Fruit fly (Drosophila melanogaster) whole organism, pupa: Measurements from ENCODE around the gene CG31274.
A peak's percentile ranks its signal among the peaks of the same experiment; 100 is the strongest.

Source experiments
- CG10348 ChIP-seq: fragments of 200-800 bp; sonication (Bioruptor generic); IDR thresholded peaks from 2 replicates; pipeline ENCODE4 v1.3.6; 2022; ENCODE audit warnings: missing biosample characterization, missing genetic modification characterization
- CG12605 ChIP-seq: fragments of 200-800 bp; sonication (Bioruptor generic); IDR thresholded peaks from 2 replicates; pipeline ENCODE4 v1.3.6; 2022; ENCODE audit warnings: missing biosample characterization, missing genetic modification characterization
- CG13204 ChIP-seq: fragments of 200-800 bp; sonication (Bioruptor generic); optimal IDR thresholded peaks from 2 replicates; lab custom pipeline; 2018; ENCODE audit warnings: missing biosample characterization, mild to moderate bottlenecking, missing genetic modification characterization, moderate library complexity
- CG14655 ChIP-seq: fragments of 200-800 bp; sonication (Bioruptor generic); optimal IDR thresholded peaks from 3 replicates; lab custom pipeline; 2017; ENCODE audit warnings: mild to moderate bottlenecking, missing biosample characterization, missing genetic modification reagents, missing genetic modification characterization
- CG15710 ChIP-seq: fragments of 200-800 bp; sonication (Bioruptor generic); optimal IDR thresholded peaks from 2 replicates; lab custom pipeline; 2018; ENCODE audit warnings: missing biosample characterization, mild to moderate bottlenecking, missing genetic modification characterization, moderate library complexity
- CG17806 ChIP-seq: fragments of 200-800 bp; sonication (Bioruptor generic); optimal IDR thresholded peaks from 2 replicates; lab custom pipeline; 2018; ENCODE audit warnings: missing biosample characterization, mild to moderate bottlenecking, missing genetic modification characterization, moderate library complexity
- CG32121 ChIP-seq: fragments of 200-800 bp; sonication (Bioruptor generic); IDR thresholded peaks from 2 replicates; pipeline ENCODE4 v1.3.6; 2022; ENCODE audit warnings: missing biosample characterization, missing genetic modification characterization
- CG34367 ChIP-seq: fragments of 200-800 bp; sonication (Bioruptor generic); optimal IDR thresholded peaks from 2 replicates; lab custom pipeline; 2018; ENCODE audit warnings: missing biosample characterization, mild to moderate bottlenecking, missing genetic modification characterization
- CG4496 ChIP-seq: fragments of 200-800 bp; sonication (Bioruptor generic); IDR thresholded peaks from 3 replicates; pipeline ENCODE4 v1.3.6; 2022; ENCODE audit warnings: missing biosample characterization, missing genetic modification characterization
- CG8159 ChIP-seq: fragments of 200-800 bp; sonication (Bioruptor generic); optimal IDR thresholded peaks from 3 replicates; lab custom pipeline; 2018; ENCODE audit warnings: missing biosample characterization, mild to moderate bottlenecking, missing genetic modification characterization, moderate library complexity
- CG8301 ChIP-seq: fragments of 200-800 bp; sonication (Bioruptor generic); optimal IDR thresholded peaks from 2 replicates; lab custom pipeline; 2018; ENCODE audit warnings: missing biosample characterization, mild to moderate bottlenecking, missing genetic modification characterization
- CG9948 ChIP-seq: fragments of 200-800 bp; sonication (Bioruptor generic); optimal IDR thresholded peaks from 2 replicates; lab custom pipeline; 2018; ENCODE audit warnings: missing biosample characterization, mild to moderate bottlenecking, missing genetic modification characterization, moderate library complexity
- D1 ChIP-seq: fragments of 200-800 bp; sonication (Bioruptor generic); optimal IDR thresholded peaks from 2 replicates; lab custom pipeline; 2018; ENCODE audit warnings: missing biosample characterization, mild to moderate bottlenecking, missing genetic modification characterization, moderate library complexity
- EcR ChIP-seq: fragments of 200-800 bp; sonication (Bioruptor generic); optimal IDR thresholded peaks from 3 replicates; lab custom pipeline; 2019; ENCODE audit warnings: missing biosample characterization, missing genetic modification characterization, mild to moderate bottlenecking, moderate library complexity, missing genetic modification reagents
- Ets98B ChIP-seq: fragments of 200-800 bp; sonication (Bioruptor generic); IDR thresholded peaks from 2 replicates; pipeline ENCODE4 v1.3.6; 2022; ENCODE audit warnings: missing biosample characterization, missing genetic modification characterization
- Pif1A ChIP-seq: fragments of 200-800 bp; sonication (Bioruptor generic); optimal IDR thresholded peaks from 3 replicates; lab custom pipeline; 2016; ENCODE audit warnings: missing biosample characterization, missing genetic modification characterization
- Pif1B ChIP-seq: fragments of 200-800 bp; sonication (Bioruptor generic); optimal IDR thresholded peaks from 3 replicates; lab custom pipeline; 2016; ENCODE audit warnings: missing biosample characterization, missing genetic modification characterization
- Snoo ChIP-seq: fragments of 200-800 bp; sonication (Bioruptor generic); optimal IDR thresholded peaks from 3 replicates; lab custom pipeline; 2017; ENCODE audit warnings: missing biosample characterization, mild to moderate bottlenecking, missing genetic modification characterization, inconsistent platforms
- fd96Ca ChIP-seq: fragments of 200-800 bp; sonication (Bioruptor generic); IDR thresholded peaks from 3 replicates; pipeline ENCODE4 v1.3.6; 2022; ENCODE audit warnings: missing biosample characterization, missing genetic modification characterization
- gl ChIP-seq: fragments of 200-800 bp; sonication (Bioruptor generic); optimal IDR thresholded peaks from 2 replicates; lab custom pipeline; 2018; ENCODE audit warnings: missing biosample characterization, mild to moderate bottlenecking, missing genetic modification characterization
- rn ChIP-seq: fragments of 200-800 bp; sonication (Bioruptor generic); IDR thresholded peaks from 2 replicates; pipeline ENCODE4 v1.3.6; 2022; ENCODE audit warnings: missing biosample characterization, missing genetic modification characterization

The CG31274 gene

DNA sequence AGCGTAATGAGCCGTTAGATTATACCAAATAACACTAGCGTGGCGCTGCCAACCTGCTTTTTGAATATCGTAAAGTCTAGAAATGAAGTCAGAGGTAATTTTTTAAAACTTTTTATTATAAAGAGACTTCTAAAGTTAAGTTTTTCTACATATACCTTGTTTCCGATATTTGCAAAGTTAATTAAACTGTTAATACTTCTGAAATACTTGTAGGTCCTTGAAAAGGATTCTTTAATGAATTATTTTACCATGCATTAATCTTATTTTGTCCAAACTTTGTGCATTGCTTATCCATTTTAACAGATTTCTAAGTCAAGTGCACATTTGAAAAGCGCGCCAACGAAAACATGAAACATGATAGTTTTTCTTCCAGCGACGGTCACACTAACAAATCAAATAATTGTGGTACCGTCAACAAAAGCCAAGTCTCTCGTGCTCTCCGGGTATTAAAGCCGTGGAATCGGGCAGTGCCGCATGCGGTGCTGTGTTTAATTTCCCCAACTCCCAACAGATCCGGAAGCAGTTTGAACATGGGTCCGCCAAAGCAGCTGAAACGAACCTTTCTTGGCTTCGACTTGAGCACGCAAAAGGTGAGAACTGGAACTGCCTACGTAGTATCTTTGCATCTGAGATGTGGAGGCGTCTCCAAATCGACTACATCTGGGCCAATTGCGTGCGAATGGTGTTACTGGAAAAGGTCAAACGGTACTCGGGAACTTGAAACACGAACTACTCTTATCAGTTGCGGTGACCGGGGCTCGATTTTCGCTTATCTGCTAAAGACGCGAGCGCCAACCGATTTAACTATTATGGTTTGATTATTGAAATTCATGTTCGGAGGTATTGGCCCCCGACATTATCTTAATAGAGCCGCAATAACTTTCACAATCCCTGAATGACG lies 3.5 kb downstream of the CG31274 start, which contains the start of the genes EMC2A and CG3534:
EMC2A (minus strand) TSS at position 13 of the 901 bp plus-strand sequence.
CG3534 (plus strand) TSS at position 388 of the 901 bp plus-strand sequence.
- TF ChIP-seq CG8159, result peak; percentile 26
- TF ChIP-seq Snoo (tag; lab: Kevin White, UChicago), result peak; percentile 26
- TF ChIP-seq CG32121, result no peak
- TF ChIP-seq CG9948, result peak; percentile 3
- TF ChIP-seq CG13204 (GFP tag; lab: Kevin White, UChicago), result no peak
- no peak for TF ChIP-seq CG15710 (tag; lab: Kevin White, UChicago)
- TF ChIP-seq fd96Ca, result no peak
- TF ChIP-seq EcR, result no peak
- TF ChIP-seq CG4496 (GFP tag; lab: Robert Waterston, UW), result 0 out of 3 replicates have a peak, but pooled peaks have one; percentile 9
- no peak for TF ChIP-seq D1 (tag; lab: Kevin White, UChicago)
- TF ChIP-seq Pif1B (GFP tag; lab: Kevin White, UChicago), result no peak
- TF ChIP-seq CG12605, result no peak
- no peak for TF ChIP-seq rn (GFP tag; lab: Robert Waterston, UW)
- TF ChIP-seq gl (tag; lab: Kevin White, UChicago), result no peak
- no peak for TF ChIP-seq CG17806
- TF ChIP-seq CG14655 (GFP tag; lab: Kevin White, UChicago), result no peak
- TF ChIP-seq CG10348 (GFP tag; lab: Robert Waterston, UW), result no peak
- no peak for TF ChIP-seq Ets98B (GFP tag; lab: Robert Waterston, UW)
- TF ChIP-seq CG34367, result no peak
- TF ChIP-seq CG8301 (tag; lab: Kevin White, UChicago), result no peak

DNA sequence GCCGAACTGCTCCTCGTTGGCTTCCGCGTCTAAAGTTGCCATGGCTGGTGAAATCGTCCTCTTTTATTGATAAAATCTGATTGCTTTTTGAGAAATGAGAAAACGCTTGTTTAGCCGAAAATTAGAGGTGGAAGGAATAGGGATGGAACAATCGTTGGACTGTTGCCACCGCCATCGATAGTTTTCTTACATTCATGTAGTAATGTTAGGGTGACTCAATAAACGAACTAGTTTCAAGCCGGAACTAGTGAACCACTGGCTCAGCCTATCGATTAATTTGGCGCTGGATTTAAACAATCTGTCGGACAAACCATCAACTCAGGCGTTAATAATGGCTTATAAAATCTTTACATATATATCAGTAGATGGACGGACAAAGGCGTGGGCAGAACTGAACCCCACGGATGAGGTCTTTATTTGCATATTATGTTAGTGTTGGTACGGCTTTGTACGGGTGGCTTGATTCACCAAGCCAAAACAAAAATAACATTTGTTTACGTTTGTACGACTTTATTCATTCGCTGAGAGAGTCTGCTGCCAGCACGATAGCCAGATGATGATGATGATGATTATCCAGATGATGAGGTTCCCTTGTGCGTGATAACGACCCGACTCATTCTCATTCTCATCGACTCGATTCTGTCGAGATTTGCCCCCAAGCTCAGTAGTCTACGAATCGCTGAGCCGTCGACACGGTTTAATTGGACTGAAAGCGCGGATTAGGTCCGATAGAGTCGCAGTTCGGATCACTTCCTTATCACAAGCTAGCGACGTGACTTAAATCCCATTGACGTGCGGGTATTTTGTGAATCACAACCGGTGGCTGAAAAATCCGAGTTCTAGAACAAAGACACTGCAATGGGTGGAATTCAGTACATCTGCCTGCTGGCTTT lies 9.6 kb downstream of the CG31274 start, which contains the start of the genes Sf3a1 and Irc:
Sf3a1 (minus strand) TSS at position 138 of the 893 bp plus-strand sequence.
Irc (plus strand) TSS at position 658 of the 893 bp plus-strand sequence.
- TF ChIP-seq CG8301 (tag; lab: Kevin White, UChicago) (no peak), Ets98B (GFP tag; lab: Robert Waterston, UW) (no peak), Snoo (tag; lab: Kevin White, UChicago) (no peak), CG15710 (tag; lab: Kevin White, UChicago) (no peak), EcR (peak; percentile 82), CG10348 (GFP tag; lab: Robert Waterston, UW) (no peak), CG8159 (peak; percentile 37), Pif1A (GFP tag; lab: Kevin White, UChicago) (no peak), CG9948 (no peak), CG34367 (no peak), Pif1B (GFP tag; lab: Kevin White, UChicago) (no peak), CG17806 (no peak), D1 (tag; lab: Kevin White, UChicago) (no peak), CG4496 (GFP tag; lab: Robert Waterston, UW) (0 out of 3 replicates have a peak, but pooled peaks have one; percentile 8), rn (GFP tag; lab: Robert Waterston, UW) (no peak), gl (tag; lab: Kevin White, UChicago) (peak; percentile 35), CG13204 (GFP tag; lab: Kevin White, UChicago) (no peak), fd96Ca (no peak), CG12605 (no peak), CG14655 (GFP tag; lab: Kevin White, UChicago) (no peak), CG32121 (no peak)

DNA sequence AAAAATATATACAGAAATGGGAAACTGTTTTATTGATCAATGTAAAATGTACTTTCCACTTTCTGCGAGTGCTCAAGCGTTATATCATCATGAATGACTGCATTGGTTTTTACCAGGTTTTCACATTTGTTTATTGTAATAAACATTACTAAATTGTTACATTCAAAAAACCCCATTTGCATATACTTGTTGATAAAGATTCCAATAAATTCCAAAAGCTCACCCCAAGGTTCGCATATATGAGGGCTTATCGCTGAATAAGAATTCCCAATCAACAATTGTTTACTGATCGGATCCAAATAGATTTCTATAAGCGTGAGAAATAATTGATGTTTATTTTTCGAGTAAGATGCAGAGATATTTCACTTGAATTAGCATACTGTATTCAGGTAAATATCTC lies 10.7 kb downstream of the CG31274 start:
- no peak for TF ChIP-seq CG8159
- TF ChIP-seq CG12605, result no peak
- no peak for TF ChIP-seq gl (tag; lab: Kevin White, UChicago)
- TF ChIP-seq CG15710 (tag; lab: Kevin White, UChicago), result no peak
- no peak for TF ChIP-seq rn (GFP tag; lab: Robert Waterston, UW)
- TF ChIP-seq Pif1A (GFP tag; lab: Kevin White, UChicago), result no peak
- no peak for TF ChIP-seq Snoo (tag; lab: Kevin White, UChicago)
- TF ChIP-seq D1 (tag; lab: Kevin White, UChicago), result no peak
- TF ChIP-seq CG9948, result no peak
- TF ChIP-seq EcR, result no peak
- no peak for TF ChIP-seq fd96Ca
- TF ChIP-seq CG34367, result no peak
- TF ChIP-seq Pif1B (GFP tag; lab: Kevin White, UChicago), result no peak
- TF ChIP-seq, all 21 proteins: peak for 0

DNA sequence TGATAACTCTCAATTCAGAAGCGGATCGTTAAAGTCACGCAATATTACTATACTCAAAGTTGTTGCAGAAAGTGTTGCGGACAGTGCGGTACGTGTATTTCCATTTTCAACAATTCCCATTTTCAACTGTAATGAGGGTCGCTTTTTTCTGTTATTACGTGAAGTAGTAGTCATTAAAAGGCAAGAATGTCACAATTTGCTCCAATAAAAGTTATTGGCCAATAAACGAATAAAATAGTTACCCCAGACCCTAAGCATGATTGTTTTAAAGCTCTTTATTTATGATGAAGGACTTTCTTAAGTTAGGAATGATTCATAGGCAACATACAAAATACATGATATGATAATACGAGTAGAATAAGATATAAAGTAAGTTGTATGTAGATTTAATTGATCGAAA lies 14.5 kb downstream of the CG31274 start:
- TF ChIP-seq Snoo (tag; lab: Kevin White, UChicago), result no peak
- no peak for TF ChIP-seq Pif1A (GFP tag; lab: Kevin White, UChicago)
- TF ChIP-seq CG8159, result no peak
- TF ChIP-seq CG8301 (tag; lab: Kevin White, UChicago), result no peak
- TF ChIP-seq CG4496 (GFP tag; lab: Robert Waterston, UW), result no peak
- no peak for TF ChIP-seq Ets98B (GFP tag; lab: Robert Waterston, UW)
- no peak for TF ChIP-seq CG10348 (GFP tag; lab: Robert Waterston, UW)
- TF ChIP-seq CG14655 (GFP tag; lab: Kevin White, UChicago), result no peak
- TF ChIP-seq CG15710 (tag; lab: Kevin White, UChicago), result no peak
- no peak for TF ChIP-seq CG12605
- TF ChIP-seq rn (GFP tag; lab: Robert Waterston, UW), result no peak
- TF ChIP-seq gl (tag; lab: Kevin White, UChicago), result no peak
- no peak for TF ChIP-seq EcR
- no peak for TF ChIP-seq fd96Ca
- TF ChIP-seq CG34367, result no peak
- TF ChIP-seq CG9948, result no peak
- TF ChIP-seq D1 (tag; lab: Kevin White, UChicago), result no peak
